Fruit fly (Drosophila melanogaster): ENCODE data around the gene CD98hc.

CD98hc gene

DNA sequence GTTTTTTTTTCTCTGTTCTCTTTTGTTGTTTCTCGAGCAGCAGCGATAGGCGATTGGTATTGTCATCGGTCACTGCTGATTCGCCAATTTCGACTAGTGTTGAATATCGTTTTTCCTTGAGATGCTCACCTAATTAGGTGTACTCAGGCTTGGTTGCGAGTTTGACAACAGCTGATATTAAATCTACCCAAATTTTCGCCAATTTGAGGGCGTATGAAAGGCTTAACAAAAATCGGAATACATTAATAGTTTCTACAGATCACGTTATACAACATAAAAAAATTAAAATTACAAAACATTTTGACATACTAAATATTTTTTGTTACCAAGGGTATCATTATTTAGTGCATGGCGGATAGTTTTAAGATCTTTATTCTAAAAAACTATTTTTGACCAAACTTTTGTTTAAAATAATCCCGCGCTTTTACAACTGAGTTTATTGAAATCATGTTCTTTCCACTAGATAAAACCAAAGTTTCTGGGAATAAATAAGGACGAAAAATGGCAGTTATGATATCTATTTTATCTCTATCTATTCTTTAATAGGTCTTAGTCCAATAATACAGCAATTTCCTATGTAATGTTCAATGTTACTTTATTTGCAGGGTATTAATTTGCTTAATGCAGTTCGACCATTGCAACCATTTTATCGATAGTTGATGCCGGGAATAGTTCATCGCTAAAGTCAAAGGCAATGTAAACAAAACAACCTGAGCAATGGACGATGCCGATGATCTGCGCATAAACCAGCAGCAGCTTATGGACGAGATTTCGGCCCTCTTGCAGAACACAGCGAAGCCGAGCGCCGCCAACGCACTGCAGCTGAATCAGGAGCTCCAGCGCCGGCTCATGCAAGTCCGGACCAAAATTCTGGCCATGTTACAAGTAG, 35.1 kb upstream of the CD98hc start, which contains the start of the genes CG10435 and Pbp95:
Gene CG10435 (minus strand): TSS at position 81 of the 889 bp plus-strand sequence.
Gene Pbp95 (plus strand): TSS at position 671 of the 889 bp plus-strand sequence.
- no peak for TF ChIP-seq CG10959 (GFP tag; IDR thresholded peaks at IDR 0.05)
- no peak for TF ChIP-seq CG3726 (GFP tag; IDR thresholded peaks at IDR 0.05)
- no peak for TF ChIP-seq abd-A (tag; optimal IDR thresholded peaks at IDR 0.05)
- no peak for TF ChIP-seq pfk (GFP tag; optimal IDR thresholded peaks at IDR 0.05)
- TF ChIP-seq ftz-f1 (GFP tag; optimal IDR thresholded peaks at IDR 0.05), result no peak
- TF ChIP-seq NFAT (GFP tag; IDR thresholded peaks at IDR 0.05), result peak; percentile 70
- TF ChIP-seq CG4820 (GFP tag; optimal IDR thresholded peaks at IDR 0.05), result peak; percentile 27
- no peak for TF ChIP-seq CG13296 (GFP tag; optimal IDR thresholded peaks at IDR 0.05)
- TF ChIP-seq CG7928 (GFP tag; optimal IDR thresholded peaks at IDR 0.05), result no peak
- TF ChIP-seq CG6689 (GFP tag; IDR thresholded peaks at IDR 0.05), result peak; percentile 60
- peak; percentile 29 for TF ChIP-seq Side (GFP tag; optimal IDR thresholded peaks at IDR 0.05)
- peak; percentile 62 for TF ChIP-seq gro (GFP tag; optimal IDR thresholded peaks at IDR 0.05)
- TF ChIP-seq otp (GFP tag; IDR thresholded peaks at IDR 0.05), result peak; percentile 50; the same call in 1 of the 3 replicates
- no peak for TF ChIP-seq peb (GFP tag; IDR thresholded peaks at IDR 0.05)
- peak; percentile 35; the same call in 1 of the 2 replicates for TF ChIP-seq Ada2b (GFP tag; IDR thresholded peaks at IDR 0.05)
- no peak for TF ChIP-seq CG10321 (GFP tag; IDR thresholded peaks at IDR 0.05)
- no peak for TF ChIP-seq pros (GFP tag; optimal IDR thresholded peaks at IDR 0.05)
- TF ChIP-seq lola (GFP tag; optimal IDR thresholded peaks at IDR 0.05), result peak in 1 of 3 experiments; percentile 57
- TF ChIP-seq ara (GFP tag; IDR thresholded peaks at IDR 0.05), result no peak
- TF ChIP-seq CG12769 (tag; optimal IDR thresholded peaks at IDR 0.05), result no peak
- TF ChIP-seq CG5245 (GFP tag; optimal IDR thresholded peaks at IDR 0.05), result no peak
- peak; percentile 52 for TF ChIP-seq Camta (GFP tag; optimal IDR thresholded peaks at IDR 0.05)
- TF ChIP-seq CG15601 (tag; optimal IDR thresholded peaks at IDR 0.05), result no peak
- no peak for TF ChIP-seq MTF-1 (GFP tag; optimal IDR thresholded peaks at IDR 0.05; ENCODE audit: borderline replicate concordance)
- TF ChIP-seq CG31441 (GFP tag; IDR thresholded peaks at IDR 0.05), result no peak
- TF ChIP-seq vnd (GFP tag; IDR thresholded peaks at IDR 0.05; ENCODE audit: partially characterized antibody), result peak; percentile 55; the same call in 2 of the 3 replicates
- TF ChIP-seq zfh1 (GFP tag; IDR thresholded peaks at IDR 0.05), result peak; percentile 72
- no peak for TF ChIP-seq h (optimal IDR thresholded peaks at IDR 0.05)
- 0 out of 3 replicates have a peak, but pooled peaks have one; percentile 26 for TF ChIP-seq CG7963 (GFP tag; IDR thresholded peaks at IDR 0.05; ENCODE audit: partially characterized antibody)
- 0 out of 2 replicates have a peak, but pooled peaks have one; percentile 18 for TF ChIP-seq Adf1 (GFP tag; IDR thresholded peaks at IDR 0.05)
- peak; percentile 18 for TF ChIP-seq CG10979 (tag; optimal IDR thresholded peaks at IDR 0.05)
- no peak for TF ChIP-seq Oli (tag; optimal IDR thresholded peaks at IDR 0.05)
- TF ChIP-seq lab (GFP tag; optimal IDR thresholded peaks at IDR 0.05), result no peak
- peak; percentile 57 for TF ChIP-seq CG12659 (GFP tag; optimal IDR thresholded peaks at IDR 0.05)
- TF ChIP-seq Mad (GFP tag; optimal IDR thresholded peaks at IDR 0.05), result no peak
- TF ChIP-seq CG11247 (GFP tag; IDR thresholded peaks at IDR 0.05), result peak; percentile 51; the same call in 1 of the 2 replicates
- no peak for TF ChIP-seq CG11398 (GFP tag; optimal IDR thresholded peaks at IDR 0.05)
- TF ChIP-seq trem (tag; optimal IDR thresholded peaks at IDR 0.05), result no peak
- no peak for TF ChIP-seq ttk (GFP tag; IDR thresholded peaks at IDR 0.05)
- TF ChIP-seq sd (tag; optimal IDR thresholded peaks at IDR 0.05), result no peak
- peak; percentile 61; the same call in 2 of the 3 replicates for TF ChIP-seq zen2 (GFP tag; IDR thresholded peaks at IDR 0.05; ENCODE audit: partially characterized antibody)
- TF ChIP-seq TFAM (GFP tag; optimal IDR thresholded peaks at IDR 0.05), result no peak
- peak; percentile 72 for TF ChIP-seq sob (GFP tag; IDR thresholded peaks at IDR 0.05)
- TF ChIP-seq Pdp1 (GFP tag; optimal IDR thresholded peaks at IDR 0.05), result peak; percentile 67 to 68
- TF ChIP-seq shn (GFP tag; optimal IDR thresholded peaks at IDR 0.05), result no peak
- TF ChIP-seq CG9932 (GFP tag; IDR thresholded peaks at IDR 0.05), result peak; percentile 79
- no peak for TF ChIP-seq CG10147 (GFP tag; optimal IDR thresholded peaks at IDR 0.05)
- no peak for TF ChIP-seq NK7.1 (GFP tag; optimal IDR thresholded peaks at IDR 0.05)
- TF ChIP-seq wor (GFP tag; IDR thresholded peaks at IDR 0.05), result no peak
